Fruit fly (Drosophila melanogaster): ENCODE data around the gene CG15043.

Gene CG15043

DNA sequence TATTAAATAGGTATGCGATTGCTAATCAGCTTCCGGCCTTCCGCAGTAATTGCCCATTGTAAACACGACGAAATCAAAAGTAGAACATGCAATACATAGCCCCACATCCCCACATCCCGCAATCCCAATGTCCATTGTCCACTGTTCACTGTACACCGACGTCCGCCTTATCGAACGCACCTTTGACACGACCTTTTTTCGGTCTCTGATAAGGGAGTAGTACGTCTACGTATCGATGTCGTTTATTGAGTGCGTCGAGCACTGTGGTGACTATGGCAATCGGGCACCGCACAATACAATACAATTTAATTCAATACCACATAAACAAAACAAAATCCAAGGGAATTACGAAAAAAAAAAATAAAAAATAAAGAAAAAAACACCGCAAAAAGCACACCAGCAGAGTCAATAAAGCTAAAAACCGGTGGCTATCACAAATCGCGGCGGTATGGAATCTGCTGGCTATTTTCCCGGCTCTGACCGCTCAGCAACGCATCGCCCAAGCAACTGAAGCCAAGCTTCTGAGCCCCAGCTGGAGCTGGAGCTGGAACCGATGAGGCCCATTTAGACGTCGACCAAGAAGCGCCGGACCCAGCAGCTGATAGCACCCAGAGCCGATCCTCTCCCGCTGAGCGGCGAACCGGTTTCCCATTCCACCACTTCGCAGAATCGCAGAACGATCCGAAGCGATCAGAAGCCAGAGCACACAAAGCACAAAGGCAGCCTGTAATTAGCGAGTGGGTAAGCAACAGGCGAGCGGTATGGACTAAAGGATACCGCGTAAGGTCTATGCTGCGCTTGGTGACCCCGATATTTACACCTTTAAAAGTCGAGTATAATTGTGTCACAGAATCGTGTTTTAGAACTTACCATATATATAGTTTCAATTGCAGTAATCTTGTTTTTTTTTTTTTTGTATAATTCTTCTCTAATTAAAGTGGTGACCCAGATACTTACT is 10.4 kb downstream of the CG15043 start, which contains the start of gene Hayan (continued):
- no peak for TF ChIP-seq Blimp-1 (GFP tag; optimal IDR thresholded peaks at IDR 0.05)
- TF ChIP-seq CG6792 (GFP tag; optimal IDR thresholded peaks at IDR 0.05), result peak; percentile 6
- peak; percentile 77 for TF ChIP-seq CG9139 (GFP tag; optimal IDR thresholded peaks at IDR 0.05)
- TF ChIP-seq Sox102F (GFP tag; optimal IDR thresholded peaks at IDR 0.05), result peak; percentile 46
- TF ChIP-seq CG4318 (GFP tag; optimal IDR thresholded peaks at IDR 0.05), result no peak
- TF ChIP-seq pdm3 (GFP tag; optimal IDR thresholded peaks at IDR 0.05), result peak; percentile 38
- TF ChIP-seq net (GFP tag; optimal IDR thresholded peaks at IDR 0.05), result peak; percentile 44
- no peak for TF ChIP-seq Hr39 (GFP tag; optimal IDR thresholded peaks at IDR 0.05)
- TF ChIP-seq Sox15 (GFP tag; optimal IDR thresholded peaks at IDR 0.05), result no peak
- peak; percentile 17 for TF ChIP-seq CG34406 (GFP tag; optimal IDR thresholded peaks at IDR 0.05)
- no peak for TF ChIP-seq fkh (GFP tag; optimal IDR thresholded peaks at IDR 0.05)
- peak; percentile 29 for TF ChIP-seq spab (GFP tag; optimal IDR thresholded peaks at IDR 0.05)
- TF ChIP-seq CG8119 (GFP tag; IDR thresholded peaks at IDR 0.05), result peak; percentile 41; the same call in 1 of the 3 replicates
- no peak for TF ChIP-seq CG11902 (GFP tag; optimal IDR thresholded peaks at IDR 0.05)
- TF ChIP-seq Gug (GFP tag; IDR thresholded peaks at IDR 0.05), result no peak
- no peak for TF ChIP-seq dac (GFP tag; optimal IDR thresholded peaks at IDR 0.05)
- no peak for TF ChIP-seq Met (GFP tag; optimal IDR thresholded peaks at IDR 0.05)
- no peak for TF ChIP-seq CG11762 (GFP tag; optimal IDR thresholded peaks at IDR 0.05; ENCODE audit: insufficient read depth)
- no peak for TF ChIP-seq Ets21C (GFP tag; optimal IDR thresholded peaks at IDR 0.05)

- TF ChIP-seq CG34406 (GFP tag; optimal IDR thresholded peaks at IDR 0.05) (no peak), vri (GFP tag; optimal IDR thresholded peaks at IDR 0.05) (no peak), Hr39 (GFP tag; optimal IDR thresholded peaks at IDR 0.05) (no peak), ss (GFP tag; optimal IDR thresholded peaks at IDR 0.05) (no peak), Smox (GFP tag; optimal IDR thresholded peaks at IDR 0.05) (no peak), fkh (GFP tag; optimal IDR thresholded peaks at IDR 0.05) (no peak)
These were observed 11.4 kb downstream of the CG15043 start for dm6 chrX:18482537-18482936.

dm6 chrX:18479307-18480134 is 14.4 kb downstream of the CG15043 start, which contains the start of gene CG32547:
Gene CG32547, minus strand, starts transcription at chrX:18479487.
- TF ChIP-seq Ets96B (tag; optimal IDR thresholded peaks at IDR 0.05), result peak; percentile 2
- TF ChIP-seq CG10631 (GFP tag; optimal IDR thresholded peaks at IDR 0.05), result no peak
- peak; percentile 21 for TF ChIP-seq CG10669 (GFP tag; optimal IDR thresholded peaks at IDR 0.05)
- TF ChIP-seq fkh (GFP tag; optimal IDR thresholded peaks at IDR 0.05), result peak; percentile 89
- TF ChIP-seq esn (GFP tag; optimal IDR thresholded peaks at IDR 0.05), result peak; percentile 14
- no peak for TF ChIP-seq OdsH (GFP tag; optimal IDR thresholded peaks at IDR 0.05)
- TF ChIP-seq Hr39 (GFP tag; optimal IDR thresholded peaks at IDR 0.05), result peak; percentile 3
- no peak for TF ChIP-seq dac (GFP tag; optimal IDR thresholded peaks at IDR 0.05)
- no peak for TF ChIP-seq CG1621 (tag; optimal IDR thresholded peaks at IDR 0.05)
- TF ChIP-seq CG11294 (GFP tag; IDR thresholded peaks at IDR 0.05), result no peak
- no peak for TF ChIP-seq Lpt (GFP tag; optimal IDR thresholded peaks at IDR 0.05)
- TF ChIP-seq fd85E (GFP tag; optimal IDR thresholded peaks at IDR 0.05), result no peak
- peak; percentile 43 for TF ChIP-seq Met (GFP tag; optimal IDR thresholded peaks at IDR 0.05)
- peak; percentile 23 for TF ChIP-seq CG32006 (GFP tag; optimal IDR thresholded peaks at IDR 0.05)
- TF ChIP-seq Gug (GFP tag; IDR thresholded peaks at IDR 0.05), result no peak
- no peak for TF ChIP-seq CG7368 (GFP tag; optimal IDR thresholded peaks at IDR 0.05)
- peak; percentile 34; the same call in 1 of the 3 replicates for TF ChIP-seq CG6163 (GFP tag; IDR thresholded peaks at IDR 0.05)
- TF ChIP-seq CG8632 (GFP tag; optimal IDR thresholded peaks at IDR 0.05), result no peak
- TF ChIP-seq dsx (GFP tag; optimal IDR thresholded peaks at IDR 0.05; ENCODE audit: poor library complexity, severe bottlenecking), result no peak
- no peak for TF ChIP-seq CG15336 (GFP tag; IDR thresholded peaks at IDR 0.05)
- peak; percentile 91 for TF ChIP-seq achi (GFP tag; optimal IDR thresholded peaks at IDR 0.05)
- no peak for TF ChIP-seq Sox15 (GFP tag; optimal IDR thresholded peaks at IDR 0.05)
- TF ChIP-seq Hr4 (GFP tag; optimal IDR thresholded peaks at IDR 0.05), result peak; percentile 33
- no peak for TF ChIP-seq salr (GFP tag; optimal IDR thresholded peaks at IDR 0.05)
- TF ChIP-seq Smox (GFP tag; optimal IDR thresholded peaks at IDR 0.05), result no peak
- peak; percentile 12 for TF ChIP-seq CG6808 (GFP tag; optimal IDR thresholded peaks at IDR 0.05)
- TF ChIP-seq CG11762 (GFP tag; optimal IDR thresholded peaks at IDR 0.05; ENCODE audit: insufficient read depth), result no peak
- peak; percentile 74 for TF ChIP-seq Eip78C (GFP tag)
- no peak for TF ChIP-seq CG6276 (GFP tag; optimal IDR thresholded peaks at IDR 0.05)
